Fruit fly (Drosophila melanogaster) whole organism, pupa: ENCODE measurements around the gene CG5388.

ENCODE experiments used
- CG12605 ChIP-seq: fragments of 200-800 bp; sonication (Bioruptor generic); IDR thresholded peaks from 2 replicates; pipeline ENCODE4 v1.3.6; 2022; ENCODE audit warnings: missing biosample characterization, missing genetic modification characterization
- CG17806 ChIP-seq: fragments of 200-800 bp; sonication (Bioruptor generic); optimal IDR thresholded peaks from 2 replicates; lab custom pipeline; 2018; ENCODE audit warnings: missing biosample characterization, mild to moderate bottlenecking, missing genetic modification characterization, moderate library complexity
- CG32121 ChIP-seq: fragments of 200-800 bp; sonication (Bioruptor generic); IDR thresholded peaks from 2 replicates; pipeline ENCODE4 v1.3.6; 2022; ENCODE audit warnings: missing biosample characterization, missing genetic modification characterization
- CG8301 ChIP-seq: fragments of 200-800 bp; sonication (Bioruptor generic); optimal IDR thresholded peaks from 2 replicates; lab custom pipeline; 2018; ENCODE audit warnings: missing biosample characterization, mild to moderate bottlenecking, missing genetic modification characterization
- CG9948 ChIP-seq: fragments of 200-800 bp; sonication (Bioruptor generic); optimal IDR thresholded peaks from 2 replicates; lab custom pipeline; 2018; ENCODE audit warnings: missing biosample characterization, mild to moderate bottlenecking, missing genetic modification characterization, moderate library complexity
- Ets98B ChIP-seq: fragments of 200-800 bp; sonication (Bioruptor generic); IDR thresholded peaks from 2 replicates; pipeline ENCODE4 v1.3.6; 2022; ENCODE audit warnings: missing biosample characterization, missing genetic modification characterization
- Pif1A ChIP-seq: fragments of 200-800 bp; sonication (Bioruptor generic); optimal IDR thresholded peaks from 3 replicates; lab custom pipeline; 2016; ENCODE audit warnings: missing biosample characterization, missing genetic modification characterization
- Snoo ChIP-seq: fragments of 200-800 bp; sonication (Bioruptor generic); optimal IDR thresholded peaks from 3 replicates; lab custom pipeline; 2017; ENCODE audit warnings: missing biosample characterization, mild to moderate bottlenecking, missing genetic modification characterization, inconsistent platforms
- gl ChIP-seq: fragments of 200-800 bp; sonication (Bioruptor generic); optimal IDR thresholded peaks from 2 replicates; lab custom pipeline; 2018; ENCODE audit warnings: missing biosample characterization, mild to moderate bottlenecking, missing genetic modification characterization
- rn ChIP-seq: fragments of 200-800 bp; sonication (Bioruptor generic); IDR thresholded peaks from 2 replicates; pipeline ENCODE4 v1.3.6; 2022; ENCODE audit warnings: missing biosample characterization, missing genetic modification characterization

CG5388 gene

DNA sequence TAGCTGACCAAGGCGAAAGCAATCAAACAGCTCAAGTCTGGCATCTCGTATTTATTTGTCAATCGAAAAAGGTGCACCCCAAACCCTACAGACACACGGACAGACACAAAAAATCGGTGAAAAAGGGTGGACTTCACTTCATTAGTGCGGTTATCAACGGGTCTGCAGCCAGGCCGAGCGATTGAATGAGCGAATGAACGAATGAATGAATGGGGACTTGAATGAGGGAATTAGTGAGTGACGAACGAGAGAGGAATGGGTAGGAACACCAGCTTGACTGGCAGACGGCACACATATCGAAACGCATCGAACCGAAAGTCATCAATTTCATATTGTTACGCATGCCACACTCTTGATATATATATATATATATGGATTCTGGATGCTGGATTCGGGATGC lies 51.8 kb downstream of the CG5388 start:
- TF ChIP-seq CG9948 (tag; lab: Kevin White, UChicago) = no peak
- no peak for TF ChIP-seq Snoo (tag; lab: Kevin White, UChicago)
- TF ChIP-seq, all 21 proteins: peak for 0

- no peak for TF ChIP-seq rn (GFP tag; lab: Robert Waterston, UW)
- no peak for TF ChIP-seq gl
- TF ChIP-seq CG9948 (tag; lab: Kevin White, UChicago) = no peak
- TF ChIP-seq CG32121 (GFP tag; lab: Robert Waterston, UW) = no peak
- no peak for TF ChIP-seq CG12605 (GFP tag; lab: Robert Waterston, UW)
- no peak for TF ChIP-seq Ets98B
- no peak for TF ChIP-seq CG17806 (tag; lab: Kevin White, UChicago)
- no peak for TF ChIP-seq CG8301 (tag; lab: Kevin White, UChicago)
- no peak for TF ChIP-seq Pif1A
Observed at dm6 chr3R:22287470-22287869, 52.6 kb downstream of the CG5388 start.
